Worm (Caenorhabditis elegans) whole organism, late embryonic: ENCODE results near the gene cbn-1.

ENCODE experiments used
- C38D4.7 ChIP-seq: fragments of 200-800 bp; sonication (Bioruptor generic); optimal IDR thresholded peaks from 2 replicates; lab custom pipeline; 2018; ENCODE audit warnings: mild to moderate bottlenecking, missing genetic modification characterization, moderate library complexity, missing compliant biosample characterization
- F13H6.1 ChIP-seq: sonication (generic microtip); optimal IDR thresholded peaks from 2 replicates; lab custom pipeline; 2016; ENCODE audit warnings: missing genetic modification characterization, missing compliant biosample characterization
- K09A11.1 ChIP-seq: sonication (generic microtip); optimal IDR thresholded peaks from 2 replicates; lab custom pipeline; 2017; ENCODE audit warnings: antibody characterized with exemption, mild to moderate bottlenecking, missing genetic modification characterization, missing compliant biosample characterization; ENCODE audit not compliant: insufficient read depth
- Y22D7AL.16 ChIP-seq: sonication (generic microtip); optimal IDR thresholded peaks from 2 replicates; lab custom pipeline; 2016; ENCODE audit warnings: missing genetic modification characterization, missing compliant biosample characterization
- ahr-1 ChIP-seq: sonication (generic microtip); optimal IDR thresholded peaks from 2 replicates; lab custom pipeline; 2016; ENCODE audit warnings: missing genetic modification characterization, missing compliant biosample characterization
- ceh-14 ChIP-seq: sonication (generic microtip); optimal IDR thresholded peaks from 2 replicates; lab custom pipeline; 2016; ENCODE audit warnings: missing genotype, missing genetic modification characterization, missing compliant biosample characterization
- ceh-30 ChIP-seq: fragments of 150-350 bp; optimal IDR thresholded peaks from 2 replicates; lab custom pipeline; 2014; ENCODE audit warnings: missing biosample characterization, missing genetic modification characterization
- ceh-34 ChIP-seq: sonication (generic microtip); optimal IDR thresholded peaks from 2 replicates; lab custom pipeline; 2016; ENCODE audit warnings: mild to moderate bottlenecking, missing genetic modification characterization, missing compliant biosample characterization
- ceh-45 ChIP-seq: fragments of 200-800 bp; sonication (Bioruptor generic); IDR thresholded peaks from 2 replicates; pipeline ENCODE4 v1.3.6; 2022; ENCODE audit warnings: missing genetic modification reagents, missing genetic modification characterization, missing compliant biosample characterization
- ceh-48 ChIP-seq: sonication (generic microtip); optimal IDR thresholded peaks from 2 replicates; lab custom pipeline; 2016; ENCODE audit warnings: missing genetic modification characterization, inconsistent platforms, missing compliant biosample characterization
- elt-4 ChIP-seq: sonication (generic microtip); optimal IDR thresholded peaks from 2 replicates; lab custom pipeline; 2016; ENCODE audit warnings: missing genetic modification characterization, missing compliant biosample characterization
- fax-1 ChIP-seq: sonication (generic microtip); optimal IDR thresholded peaks from 2 replicates; lab custom pipeline; 2016; ENCODE audit warnings: missing genotype, missing genetic modification characterization, missing compliant biosample characterization
- fkh-10 ChIP-seq: fragments of 150-350 bp; optimal IDR thresholded peaks from 2 replicates; lab custom pipeline; 2014; ENCODE audit warnings: missing biosample characterization, missing genetic modification reagents, missing genetic modification characterization
- hlh-6 ChIP-seq: sonication (generic microtip); optimal IDR thresholded peaks from 2 replicates; lab custom pipeline; 2016; ENCODE audit warnings: missing genotype, missing genetic modification characterization, missing compliant biosample characterization
- hlh-8 ChIP-seq: sonication (generic microtip); optimal IDR thresholded peaks from 2 replicates; lab custom pipeline; 2016; ENCODE audit warnings: missing genotype, missing genetic modification characterization, missing compliant biosample characterization
- lin-11 ChIP-seq: fragments of 200-800 bp; sonication (Bioruptor generic); optimal IDR thresholded peaks from 2 replicates; lab custom pipeline; 2018; ENCODE audit warnings: mild to moderate bottlenecking, missing genetic modification characterization, missing compliant biosample characterization
- madf-2 ChIP-seq: sonication (generic microtip); optimal IDR thresholded peaks from 2 replicates; lab custom pipeline; 2017; ENCODE audit warnings: missing genetic modification characterization, missing compliant biosample characterization
- nfya-1 ChIP-seq: sonication (generic microtip); optimal IDR thresholded peaks from 2 replicates; lab custom pipeline; 2017; ENCODE audit warnings: missing genetic modification characterization, mild to moderate bottlenecking, missing compliant biosample characterization, antibody characterized with exemption, moderate library complexity
- nhr-11 ChIP-seq: fragments of 150-350 bp; optimal IDR thresholded peaks from 2 replicates; lab custom pipeline; 2014; ENCODE audit warnings: missing biosample characterization, missing genetic modification characterization
- pha-4 ChIP-seq: fragments of 150-350 bp; optimal IDR thresholded peaks from 2 replicates; lab custom pipeline; 2018; ENCODE audit warnings: missing biosample characterization, missing genetic modification reagents, missing genetic modification characterization
- pqm-1 ChIP-seq: sonication (generic microtip); optimal IDR thresholded peaks from 2 replicates; lab custom pipeline; 2016; ENCODE audit warnings: missing genetic modification characterization, missing compliant biosample characterization
- sdc-2 ChIP-seq: sonication (generic microtip); optimal IDR thresholded peaks from 2 replicates; lab custom pipeline; 2016; ENCODE audit warnings: missing genotype, missing genetic modification characterization, missing compliant biosample characterization
- tbx-2 ChIP-seq: sonication (generic microtip); optimal IDR thresholded peaks from 2 replicates; lab custom pipeline; 2016; ENCODE audit warnings: missing genetic modification characterization, missing compliant biosample characterization
- tbx-7 ChIP-seq: sonication (generic microtip); optimal IDR thresholded peaks from 2 replicates; lab custom pipeline; 2016; ENCODE audit warnings: missing genotype, missing genetic modification characterization, missing compliant biosample characterization
- ttx-3 ChIP-seq: sonication (generic microtip); optimal IDR thresholded peaks from 2 replicates; lab custom pipeline; 2016; ENCODE audit warnings: missing genetic modification reagents, missing genetic modification characterization, missing compliant biosample characterization
- unc-42 ChIP-seq: sonication (generic microtip); optimal IDR thresholded peaks from 2 replicates; lab custom pipeline; 2016; ENCODE audit warnings: missing genotype, missing genetic modification characterization, missing compliant biosample characterization
- unc-55 ChIP-seq: sonication (generic microtip); optimal IDR thresholded peaks from 2 replicates; lab custom pipeline; 2017; ENCODE audit warnings: missing biosample characterization, missing genetic modification reagents, missing genetic modification characterization
- zip-5 ChIP-seq: sonication (generic microtip); optimal IDR thresholded peaks from 2 replicates; lab custom pipeline; 2016; ENCODE audit warnings: missing genetic modification characterization, missing compliant biosample characterization

The cbn-1 gene

DNA sequence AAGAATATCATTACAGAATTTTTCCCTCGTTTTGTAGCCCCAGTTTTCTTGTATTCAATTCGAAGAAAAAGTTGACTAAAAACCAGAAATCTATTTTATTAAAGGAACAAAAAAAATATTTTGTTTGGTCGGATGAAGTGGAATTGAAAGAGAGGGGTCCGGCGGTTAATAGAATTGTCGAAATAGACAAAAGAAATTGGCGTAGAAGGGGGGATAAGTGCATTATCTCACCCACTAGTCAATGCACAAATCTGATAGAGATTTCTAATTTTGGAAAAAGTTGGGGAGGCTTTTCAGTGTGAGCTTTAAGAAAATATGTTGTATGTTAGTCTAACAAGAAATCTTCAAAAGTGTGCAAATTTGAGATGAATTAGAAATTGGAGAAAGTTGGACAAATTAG lies 22.2 kb upstream of the cbn-1 start:
- TF ChIP-seq ttx-3 (tag; lab: Kevin White, UChicago) (no peak), unc-42 (tag; lab: Kevin White, UChicago) (peak; percentile 97)

DNA sequence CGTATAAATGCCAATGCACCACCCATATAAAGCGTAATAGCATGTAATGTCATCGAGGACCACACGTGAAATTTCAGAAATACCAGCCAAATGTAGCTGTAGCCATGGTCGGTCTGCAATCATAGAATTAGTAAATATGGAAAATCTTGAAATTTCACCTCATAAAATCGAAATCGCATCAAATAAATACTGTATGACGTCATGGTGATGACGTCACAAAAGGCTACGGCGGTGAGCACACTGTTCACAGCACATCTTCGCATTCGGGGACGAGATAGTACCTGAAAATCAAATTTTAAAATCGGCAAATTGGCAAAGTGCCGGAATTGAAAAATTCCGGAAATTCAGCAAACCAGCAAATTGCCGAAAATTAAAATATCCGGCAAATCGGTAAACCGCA lies 17.4 kb upstream of the cbn-1 start:
- TF ChIP-seq ceh-30: no peak
- no peak for TF ChIP-seq ceh-45 (GFP tag; lab: Robert Waterston, UW)
- TF ChIP-seq lin-11 (tag; lab: Kevin White, UChicago): no peak
- TF ChIP-seq unc-42 (tag; lab: Kevin White, UChicago): no peak
- no peak for TF ChIP-seq hlh-6 (tag; lab: Kevin White, UChicago)
- no peak for TF ChIP-seq tbx-7 (tag; lab: Kevin White, UChicago)

DNA sequence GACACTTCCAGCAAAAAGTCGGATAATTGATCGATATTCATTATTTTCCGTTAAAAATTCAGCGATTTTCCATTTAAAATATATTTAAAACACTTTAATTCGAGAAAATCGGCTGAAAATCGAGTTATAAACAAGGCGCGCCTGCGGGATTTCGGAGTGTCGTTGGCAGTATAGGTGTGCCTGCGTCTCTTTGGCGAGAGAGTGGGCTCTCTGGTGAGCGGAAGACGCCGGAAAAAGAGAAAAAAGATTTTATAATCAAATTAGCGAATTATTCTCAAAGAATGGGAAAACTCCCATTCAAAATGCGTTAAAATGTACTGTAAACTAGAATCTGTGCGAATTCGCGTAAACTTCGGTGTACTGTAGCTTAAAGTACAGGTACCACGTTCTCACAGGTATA lies 15.4 kb upstream of the cbn-1 start, which contains the start of gene D1069.3:
Gene D1069.3 (minus strand): TSS at position 158 of the 400 bp plus-strand sequence.
- TF ChIP-seq unc-42 (tag; lab: Kevin White, UChicago) (peak; percentile 79), nfya-1 (tag; lab: Kevin White, UChicago) (peak; percentile 11), ceh-45 (GFP tag; lab: Robert Waterston, UW) (no peak)

DNA sequence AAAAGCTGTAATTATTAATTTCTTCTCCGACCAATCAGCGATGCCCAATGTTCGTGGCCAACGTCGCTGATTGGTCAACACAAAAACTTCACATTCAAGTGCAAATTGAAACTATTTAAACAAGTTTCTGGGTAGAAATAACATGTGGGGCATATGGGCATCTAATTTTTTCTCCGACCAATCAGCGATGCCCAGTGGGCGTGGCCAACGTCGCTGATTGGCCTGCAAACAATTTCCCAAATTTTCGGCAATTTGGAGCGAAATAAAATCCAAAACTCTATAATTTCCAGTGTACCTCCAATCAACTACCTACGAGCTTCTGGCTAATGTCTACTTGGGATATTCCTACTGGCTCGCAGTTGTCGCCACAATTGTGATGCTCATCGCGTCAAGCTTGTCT lies 9.0 kb upstream of the cbn-1 start:
- no peak for TF ChIP-seq ceh-45 (GFP tag; lab: Robert Waterston, UW)
- peak; percentile 98 for TF ChIP-seq nfya-1 (tag; lab: Kevin White, UChicago)
- no peak for TF ChIP-seq K09A11.1 (tag; lab: Kevin White, UChicago)

DNA sequence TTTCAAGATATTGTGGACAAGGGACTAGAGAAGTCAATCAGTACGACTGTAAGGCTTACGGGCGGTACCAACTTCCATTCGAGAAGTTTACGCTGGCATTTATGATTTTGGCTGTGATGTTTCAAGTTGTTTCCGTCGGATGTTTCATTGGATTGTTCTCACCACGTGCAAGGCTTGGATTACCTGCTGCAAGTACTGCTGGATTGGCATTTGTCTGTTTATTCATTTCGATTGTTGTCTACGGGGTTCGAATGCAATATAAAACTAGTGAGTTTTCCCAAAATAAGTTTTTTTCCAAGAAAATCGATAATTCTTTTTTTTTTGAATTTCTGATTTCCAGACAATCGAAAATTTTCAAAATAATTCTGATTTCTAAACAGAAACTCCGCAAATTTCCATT lies 8.4 kb upstream of the cbn-1 start:
- TF ChIP-seq ceh-14 (tag; lab: Kevin White, UChicago): no peak
- TF ChIP-seq tbx-2: no peak
- TF ChIP-seq sdc-2 (tag; lab: Kevin White, UChicago): no peak
- TF ChIP-seq pha-4 (tag; lab: Kevin White, UChicago): no peak
- TF ChIP-seq nhr-11: no peak
- TF ChIP-seq ttx-3 (tag; lab: Kevin White, UChicago): no peak
- no peak for TF ChIP-seq madf-2
- TF ChIP-seq ceh-48 (tag; lab: Kevin White, UChicago): no peak
- no peak for TF ChIP-seq unc-55

DNA sequence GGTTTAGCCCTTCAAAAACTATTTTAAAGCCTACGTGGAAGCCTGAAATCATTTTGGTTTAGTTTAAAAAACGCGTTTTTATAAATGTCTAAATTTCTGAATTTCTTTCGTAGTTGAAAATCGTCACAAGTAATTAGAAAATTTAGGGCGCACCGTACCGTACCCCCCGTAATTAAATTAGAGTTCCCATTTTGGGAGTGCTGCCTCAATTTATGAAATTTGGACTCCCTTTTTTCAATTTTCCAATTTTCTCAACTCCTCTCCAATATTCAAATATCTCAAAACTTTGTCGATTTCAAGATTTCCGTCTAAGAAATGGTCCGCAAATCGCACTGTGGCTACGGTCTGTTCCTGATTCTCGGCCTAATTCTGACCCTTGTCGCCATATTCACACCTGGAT lies 7.9 kb upstream of the cbn-1 start, which contains the start of gene clc-31:
Gene clc-31 (plus strand): TSS at position 301 of the 400 bp plus-strand sequence.
- TF ChIP-seq pqm-1 (tag; lab: Kevin White, UChicago): no peak
- TF ChIP-seq fax-1 (tag; lab: Kevin White, UChicago): no peak
- TF ChIP-seq ahr-1 (tag; lab: Kevin White, UChicago): no peak
- no peak for TF ChIP-seq fkh-10
- TF ChIP-seq madf-2: no peak
- TF ChIP-seq ceh-14 (tag; lab: Kevin White, UChicago): no peak
- TF ChIP-seq zip-5 (tag; lab: Kevin White, UChicago): no peak
- no peak for TF ChIP-seq Y22D7AL.16 (tag; lab: Kevin White, UChicago)

DNA sequence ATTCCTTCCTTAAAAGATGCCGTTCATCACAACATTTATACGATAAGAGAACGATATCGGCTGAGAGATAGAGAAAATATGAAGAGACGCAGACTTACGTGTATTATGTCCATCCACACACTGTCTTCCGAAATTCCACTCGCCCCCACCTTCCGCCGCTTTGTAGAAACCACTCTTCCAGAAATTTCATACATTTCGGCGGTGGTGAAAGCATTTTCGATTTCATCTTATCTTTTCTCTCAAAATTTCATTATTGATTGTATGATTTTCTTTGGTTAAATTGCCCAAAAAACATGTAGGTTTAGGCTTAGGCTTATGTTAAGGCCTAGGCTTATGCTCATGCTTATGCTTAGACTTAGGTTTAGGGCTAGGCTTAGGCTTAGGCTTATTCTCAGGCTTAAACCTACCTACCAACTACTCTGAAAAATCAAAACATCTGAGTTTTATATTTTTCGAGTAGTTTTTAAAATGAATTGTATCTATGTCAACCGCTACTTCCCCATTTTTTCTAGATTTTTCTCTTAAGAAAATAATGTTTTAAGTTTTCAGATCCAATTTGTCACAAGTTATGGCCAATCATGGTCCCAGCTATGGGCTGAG lies 5.0 kb upstream of the cbn-1 start, which contains the start of gene cpn-2:
Gene cpn-2 (plus strand): TSS at position 550 of the 600 bp plus-strand sequence.
- TF ChIP-seq hlh-8 (tag; lab: Kevin White, UChicago): no peak
- peak; percentile 27 for TF ChIP-seq nfya-1 (tag; lab: Kevin White, UChicago)
- TF ChIP-seq, all 69 proteins: peak for 1

DNA sequence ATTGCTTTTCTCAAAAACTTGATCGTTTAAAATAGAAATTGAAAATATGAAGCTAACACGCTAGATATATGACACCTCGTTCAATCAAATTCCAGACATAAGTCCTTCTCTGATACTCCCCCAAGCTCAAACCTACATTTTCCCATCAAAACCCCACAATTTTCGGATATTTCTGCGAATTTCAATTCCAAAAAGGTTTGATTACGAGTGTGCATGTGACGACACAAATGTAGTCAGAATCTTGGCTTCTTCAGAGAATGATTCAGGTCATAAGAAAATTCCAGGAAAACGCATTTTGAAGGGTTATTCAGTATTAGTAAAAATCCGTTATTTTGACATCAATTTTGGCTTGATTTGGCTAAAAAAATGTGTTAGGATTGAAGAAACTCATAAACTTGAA lies 2.5 kb upstream of the cbn-1 start:
- TF ChIP-seq Y22D7AL.16 (tag; lab: Kevin White, UChicago) (no peak), F13H6.1 (tag; lab: Kevin White, UChicago) (no peak), elt-4 (tag; lab: Kevin White, UChicago) (no peak), ceh-34 (no peak), C38D4.7 (GFP tag; lab: Kevin White, UChicago) (no peak)
